Fruit fly (Drosophila melanogaster) whole organism, embryonic: ENCODE results near the gene Set2.

ENCODE experiments used
- Abd-B ChIP-seq: fragments of 200-800 bp; sonication (Bioruptor generic); optimal IDR thresholded peaks from 2 replicates; lab custom pipeline; 2018; ENCODE audit warnings: missing biosample characterization, mild to moderate bottlenecking, missing genetic modification characterization, moderate library complexity
- Atf6 ChIP-seq: fragments of 200-800 bp; sonication (Bioruptor generic); IDR thresholded peaks from 2 replicates; pipeline ENCODE4 v1.3.6; 2022; ENCODE audit warnings: missing biosample characterization, missing genetic modification characterization
- Bdp1 ChIP-seq: fragments of 200-800 bp; sonication (Bioruptor generic); optimal IDR thresholded peaks from 3 replicates; lab custom pipeline; 2016; ENCODE audit warnings: missing biosample characterization, missing genetic modification characterization
- C15 ChIP-seq: fragments of 200-800 bp; sonication (Bioruptor generic); IDR thresholded peaks from 3 replicates; pipeline ENCODE4 v1.3.6; 2022; ENCODE audit warnings: missing biosample characterization, missing genetic modification characterization
- CG10147 ChIP-seq: fragments of 200-800 bp; sonication (Bioruptor generic); optimal IDR thresholded peaks from 2 replicates; lab custom pipeline; 2019; ENCODE audit warnings: missing biosample characterization, mild to moderate bottlenecking, missing genetic modification characterization, moderate library complexity
- CG10209 ChIP-seq: fragments of 200-800 bp; sonication (Bioruptor generic); optimal IDR thresholded peaks from 3 replicates; lab custom pipeline; 2017; ENCODE audit warnings: missing biosample characterization, mild to moderate bottlenecking, missing genetic modification characterization, missing genetic modification reagents
- CG11456 ChIP-seq: fragments of 200-800 bp; sonication (Bioruptor generic); IDR thresholded peaks from 3 replicates; pipeline ENCODE4 v1.3.6; 2022; ENCODE audit warnings: missing biosample characterization, missing genetic modification characterization
- CG12155 ChIP-seq: fragments of 200-800 bp; sonication (Bioruptor generic); optimal IDR thresholded peaks from 3 replicates; lab custom pipeline; 2016; ENCODE audit warnings: missing biosample characterization, missing genetic modification characterization
- CG13287 ChIP-seq: fragments of 200-800 bp; sonication (Bioruptor generic); IDR thresholded peaks from 2 replicates; pipeline ENCODE4 v1.3.6; 2022; ENCODE audit warnings: missing biosample characterization, missing genetic modification characterization; ENCODE audit not compliant: partially characterized antibody
- CG14441 ChIP-seq: fragments of 200-800 bp; sonication (Bioruptor generic); IDR thresholded peaks from 2 replicates; pipeline ENCODE4 v1.3.6; 2022; ENCODE audit warnings: missing biosample characterization, missing genetic modification characterization
- CG15269 ChIP-seq: fragments of 200-800 bp; sonication (Bioruptor generic); optimal IDR thresholded peaks from 2 replicates; lab custom pipeline; 2018; ENCODE audit warnings: missing biosample characterization, mild to moderate bottlenecking, missing genetic modification characterization, moderate library complexity
- CG15479 ChIP-seq: fragments of 200-800 bp; sonication (Bioruptor generic); optimal IDR thresholded peaks from 3 replicates; lab custom pipeline; 2019; ENCODE audit warnings: missing biosample characterization, mild to moderate bottlenecking, missing genetic modification characterization, moderate library complexity
- CG15514 ChIP-seq: fragments of 200-800 bp; sonication (Bioruptor generic); optimal IDR thresholded peaks from 3 replicates; lab custom pipeline; 2017; ENCODE audit warnings: missing biosample characterization, missing genetic modification characterization, mild to moderate bottlenecking, moderate library complexity, missing genetic modification reagents
- CG18262 ChIP-seq: fragments of 200-800 bp; optimal IDR thresholded peaks from 3 replicates; lab custom pipeline; 2019; ENCODE audit warnings: missing biosample characterization, mild to moderate bottlenecking, missing genetic modification characterization, moderate library complexity
- CG2875 ChIP-seq: fragments of 200-800 bp; sonication (Bioruptor generic); optimal IDR thresholded peaks from 2 replicates; lab custom pipeline; 2017; ENCODE audit warnings: missing biosample characterization, mild to moderate bottlenecking, missing genetic modification characterization, missing genetic modification reagents
- CG30020 ChIP-seq: fragments of 200-800 bp; optimal IDR thresholded peaks from 2 replicates; lab custom pipeline; 2019; ENCODE audit warnings: missing biosample characterization, mild to moderate bottlenecking, missing genetic modification characterization, moderate library complexity
- CG31224 ChIP-seq: fragments of 200-800 bp; sonication (Bioruptor generic); IDR thresholded peaks from 2 replicates; pipeline ENCODE4 v1.3.6; 2022; ENCODE audit warnings: missing biosample characterization, missing genetic modification characterization
- CG6254 ChIP-seq: fragments of 200-800 bp; sonication (Bioruptor generic); optimal IDR thresholded peaks from 3 replicates; lab custom pipeline; 2017; ENCODE audit warnings: mild to moderate bottlenecking, missing biosample characterization, missing genetic modification reagents, missing genetic modification characterization
- CG7745 ChIP-seq: fragments of 200-800 bp; sonication (Bioruptor generic); optimal IDR thresholded peaks from 2 replicates; lab custom pipeline; 2018; ENCODE audit warnings: missing biosample characterization, mild to moderate bottlenecking, missing genetic modification characterization, moderate library complexity
- CG7928 ChIP-seq: fragments of 200-800 bp; sonication (Bioruptor generic); optimal IDR thresholded peaks from 2 replicates; lab custom pipeline; 2017; ENCODE audit warnings: missing biosample characterization, mild to moderate bottlenecking, missing genetic modification characterization
- CG9437 ChIP-seq: fragments of 200-800 bp; sonication (Bioruptor generic); optimal IDR thresholded peaks from 2 replicates; lab custom pipeline; 2018; ENCODE audit warnings: missing biosample characterization, mild to moderate bottlenecking, missing genetic modification characterization
- CG9817 ChIP-seq: fragments of 200-800 bp; sonication (Bioruptor generic); optimal IDR thresholded peaks from 2 replicates; lab custom pipeline; 2018; ENCODE audit warnings: missing biosample characterization, mild to moderate bottlenecking, missing genetic modification characterization, moderate library complexity
- CrebB ChIP-seq: fragments of 200-800 bp; sonication (Bioruptor generic); optimal IDR thresholded peaks from 3 replicates; lab custom pipeline; 2018; ENCODE audit warnings: missing biosample characterization, mild to moderate bottlenecking, missing genetic modification characterization
- Deaf1 ChIP-seq: fragments of 200-800 bp; optimal IDR thresholded peaks from 3 replicates; lab custom pipeline; 2019; ENCODE audit warnings: missing biosample characterization, mild to moderate bottlenecking, missing genetic modification characterization, moderate library complexity
- Dip3 ChIP-seq: fragments of 200-800 bp; sonication (Bioruptor generic); optimal IDR thresholded peaks from 3 replicates; lab custom pipeline; 2016; ENCODE audit warnings: missing biosample characterization, missing genetic modification characterization
- Dll ChIP-seq: fragments of 200-800 bp; sonication (Bioruptor generic); IDR thresholded peaks from 4 replicates; pipeline ENCODE4 v1.3.6; 2022; ENCODE audit warnings: missing biosample characterization, missing genetic modification characterization; ENCODE audit not compliant: partially characterized antibody
- HLH4C ChIP-seq: fragments of 200-800 bp; sonication (Bioruptor generic); IDR thresholded peaks from 3 replicates; pipeline ENCODE4 v1.3.6; 2022; ENCODE audit warnings: missing biosample characterization, missing genetic modification characterization; ENCODE audit not compliant: partially characterized antibody
- Hand ChIP-seq: fragments of 200-800 bp; sonication (Bioruptor generic); optimal IDR thresholded peaks from 2 replicates; lab custom pipeline; 2017; ENCODE audit warnings: mild to moderate bottlenecking, missing biosample characterization, missing genetic modification reagents, missing genetic modification characterization
- Hmr ChIP-seq: fragments of 200-800 bp; sonication (Bioruptor generic); optimal IDR thresholded peaks from 3 replicates; lab custom pipeline; 2017; ENCODE audit warnings: mild to moderate bottlenecking, missing biosample characterization, missing genetic modification reagents, missing genetic modification characterization
- MBD-R2 ChIP-seq: fragments of 200-800 bp; sonication (Bioruptor generic); IDR thresholded peaks from 2 replicates; pipeline ENCODE4 v1.3.6; 2022; ENCODE audit warnings: missing biosample characterization, missing genetic modification characterization
- Mrtf ChIP-seq: fragments of 200-800 bp; sonication (Bioruptor generic); IDR thresholded peaks from 3 replicates; pipeline ENCODE4 v1.3.6; 2022; ENCODE audit warnings: missing biosample characterization, missing genetic modification characterization
- NC2β ChIP-seq: fragments of 200-800 bp; sonication (Bioruptor generic); optimal IDR thresholded peaks from 2 replicates; lab custom pipeline; 2016; ENCODE audit warnings: missing biosample characterization, missing genetic modification characterization
- Ptx1 ChIP-seq: fragments of 200-800 bp; sonication (Bioruptor generic); IDR thresholded peaks from 2 replicates; pipeline ENCODE4 v1.3.6; 2022; ENCODE audit warnings: missing biosample characterization, missing genetic modification characterization
- Scr ChIP-seq: fragments of 200-800 bp; sonication (Bioruptor generic); IDR thresholded peaks from 2 replicates; pipeline ENCODE4 v1.3.6; 2022; ENCODE audit warnings: missing biosample characterization, missing genetic modification characterization; ENCODE audit not compliant: partially characterized antibody
- Sox102F ChIP-seq: fragments of 200-800 bp; sonication (Bioruptor generic); optimal IDR thresholded peaks from 2 replicates; lab custom pipeline; 2018; ENCODE audit warnings: missing biosample characterization, mild to moderate bottlenecking, missing genetic modification characterization, moderate library complexity
- Tbp ChIP-seq: fragments of >200 bp; optimal IDR thresholded peaks from 2 replicates; lab custom pipeline; 2018; ENCODE audit warnings: missing biosample characterization, missing genetic modification characterization
- YL-1 ChIP-seq: fragments of 200-800 bp; sonication (Bioruptor generic); optimal IDR thresholded peaks from 3 replicates; lab custom pipeline; 2017; ENCODE audit warnings: missing biosample characterization, mild to moderate bottlenecking, missing genetic modification characterization
- aop ChIP-seq: fragments of 200-800 bp; sonication (Bioruptor generic); IDR thresholded peaks from 2 replicates; pipeline ENCODE4 v1.3.6; 2022; ENCODE audit warnings: missing biosample characterization, missing genetic modification characterization
- disco-r ChIP-seq: fragments of 200-800 bp; sonication (Bioruptor generic); optimal IDR thresholded peaks from 2 replicates; lab custom pipeline; 2016; ENCODE audit warnings: missing biosample characterization, missing genetic modification characterization
- grau ChIP-seq: fragments of 200-800 bp; optimal IDR thresholded peaks from 3 replicates; lab custom pipeline; 2019; ENCODE audit warnings: missing biosample characterization, mild to moderate bottlenecking, missing genetic modification characterization, moderate library complexity
- kay ChIP-seq: fragments of 200-800 bp; sonication (Bioruptor generic); optimal IDR thresholded peaks from 2 replicates; lab custom pipeline; 2016; ENCODE audit warnings: missing biosample characterization, missing genetic modification characterization
- ken ChIP-seq: fragments of 200-800 bp; sonication (Bioruptor generic); IDR thresholded peaks from 3 replicates; pipeline ENCODE4 v1.3.6; 2022; ENCODE audit warnings: missing biosample characterization, missing genetic modification characterization
- kni ChIP-seq: fragments of 200-800 bp; sonication (Bioruptor generic); optimal IDR thresholded peaks from 3 replicates; lab custom pipeline; 2017; ENCODE audit warnings: mild to moderate bottlenecking, missing biosample characterization, missing genetic modification reagents, missing genetic modification characterization
- maf-S ChIP-seq: fragments of 200-800 bp; sonication (Bioruptor generic); optimal IDR thresholded peaks from 2 replicates; lab custom pipeline; 2016; ENCODE audit warnings: missing biosample characterization, missing genetic modification characterization
- p53 ChIP-seq: fragments of 200-800 bp; sonication (Bioruptor generic); optimal IDR thresholded peaks from 2 replicates; lab custom pipeline; 2016; ENCODE audit warnings: missing biosample characterization, missing genetic modification characterization
- run ChIP-seq: fragments of 200-800 bp; sonication (Bioruptor generic); optimal IDR thresholded peaks from 3 replicates; lab custom pipeline; 2018; ENCODE audit warnings: missing biosample characterization, mild to moderate bottlenecking, missing genetic modification characterization
- slbo ChIP-seq: fragments of 200-800 bp; sonication (Bioruptor generic); IDR thresholded peaks from 2 replicates; pipeline ENCODE4 v1.3.6; 2022; ENCODE audit warnings: missing biosample characterization, missing genetic modification characterization
- so ChIP-seq: fragments of 200-800 bp; sonication (Bioruptor generic); IDR thresholded peaks from 3 replicates; pipeline ENCODE4 v1.3.6; 2022; ENCODE audit warnings: missing biosample characterization, missing genetic modification characterization
- trem ChIP-seq: fragments of 200-800 bp; optimal IDR thresholded peaks from 3 replicates; lab custom pipeline; 2019; ENCODE audit warnings: missing biosample characterization, mild to moderate bottlenecking, missing genetic modification characterization, moderate library complexity
- wek ChIP-seq: fragments of 200-800 bp; sonication (Bioruptor generic); optimal IDR thresholded peaks from 3 replicates; lab custom pipeline; 2018; ENCODE audit warnings: missing biosample characterization, mild to moderate bottlenecking, missing genetic modification characterization, moderate library complexity
- zfh1 ChIP-seq: fragments of 200-800 bp; sonication (Bioruptor generic); IDR thresholded peaks from 3 replicates; pipeline ENCODE4 v1.3.6; 2022; ENCODE audit warnings: missing biosample characterization, missing genetic modification characterization

The Set2 gene

dm6 chrX:13368149-13368548 is 44.9 kb upstream of the Set2 start, which contains the start of gene dmrt11E (continued):
- TF ChIP-seq CG7928 (GFP tag; lab: Kevin White, UChicago), result no peak
- TF ChIP-seq Ptx1 (GFP tag; lab: Robert Waterston, UW), result peak; percentile 71
- peak; percentile 83 for TF ChIP-seq CG18262
- peak; percentile 65 for TF ChIP-seq trem (tag; lab: Kevin White, UChicago)
- TF ChIP-seq CG9817 (tag; lab: Kevin White, UChicago), result peak; percentile 49
- TF ChIP-seq run (tag; lab: Kevin White, UChicago), result no peak
- peak; percentile 56 for TF ChIP-seq Deaf1 (tag; lab: Kevin White, UChicago)
- no peak for TF ChIP-seq Hmr (GFP tag; lab: Kevin White, UChicago)
- TF ChIP-seq maf-S (GFP tag; lab: Kevin White, UChicago), result no peak
- TF ChIP-seq YL-1, result no peak
- TF ChIP-seq CG6254, result peak; percentile 49
- TF ChIP-seq Dip3, result no peak
- no peak for TF ChIP-seq aop
- TF ChIP-seq Scr (GFP tag; lab: Robert Waterston, UW), result no peak
- no peak for TF ChIP-seq Tbp (GFP tag; lab: Kevin White, UChicago)
- TF ChIP-seq CG12155, result peak; percentile 9
- TF ChIP-seq ken (GFP tag; lab: Robert Waterston, UW), result peak; percentile 59; the same call in 1 of the 3 replicates
- no peak for TF ChIP-seq disco-r (GFP tag; lab: Kevin White, UChicago)
- no peak for TF ChIP-seq Dll (GFP tag; lab: Robert Waterston, UW)
- TF ChIP-seq MBD-R2, result peak; percentile 18; the same call in 1 of the 2 replicates
- TF ChIP-seq HLH4C (GFP tag; lab: Robert Waterston, UW), result no peak
- TF ChIP-seq Abd-B, result peak; percentile 41
- TF ChIP-seq zfh1 (GFP tag; lab: Robert Waterston, UW), result peak; percentile 87
- TF ChIP-seq wek (GFP tag; lab: Kevin White, UChicago), result peak; percentile 27
- TF ChIP-seq Mrtf (GFP tag; lab: Robert Waterston, UW), result peak; percentile 54; the same call in 1 of the 3 replicates
- TF ChIP-seq Hand (GFP tag; lab: Kevin White, UChicago), result no peak
- no peak for TF ChIP-seq C15 (GFP tag; lab: Robert Waterston, UW)
- TF ChIP-seq kni, result no peak
- TF ChIP-seq CG14441 (GFP tag; lab: Robert Waterston, UW), result no peak
- TF ChIP-seq CG15269 (tag; lab: Kevin White, UChicago), result peak; percentile 55
- TF ChIP-seq CG2875, result peak; percentile 58
- no peak for TF ChIP-seq CG31224 (GFP tag; lab: Robert Waterston, UW)
- no peak for TF ChIP-seq CG7745
- TF ChIP-seq Sox102F (GFP tag; lab: Kevin White, UChicago), result peak; percentile 76
- peak; percentile 97 for TF ChIP-seq grau (tag; lab: Kevin White, UChicago)
- TF ChIP-seq Atf6 (GFP tag; lab: Robert Waterston, UW), result peak; percentile 29; the same call in 1 of the 2 replicates
- TF ChIP-seq so (GFP tag; lab: Robert Waterston, UW), result no peak
- TF ChIP-seq CG9437 (GFP tag; lab: Kevin White, UChicago), result peak; percentile 9
- no peak for TF ChIP-seq kay (GFP tag; lab: Kevin White, UChicago)
- TF ChIP-seq CG13287 (GFP tag; lab: Robert Waterston, UW), result no peak
- no peak for TF ChIP-seq Bdp1 (GFP tag; lab: Kevin White, UChicago)
- no peak for TF ChIP-seq CG10147 (GFP tag; lab: Kevin White, UChicago)
- no peak for TF ChIP-seq CG11456 (GFP tag; lab: Robert Waterston, UW)
- TF ChIP-seq CrebB, result no peak
- TF ChIP-seq CG15479, result no peak
- TF ChIP-seq CG10209 (GFP tag; lab: Kevin White, UChicago), result peak; percentile 63
- no peak for TF ChIP-seq CG30020
- TF ChIP-seq NC2β (GFP tag; lab: Kevin White, UChicago), result no peak
- TF ChIP-seq CG15514 (GFP tag; lab: Kevin White, UChicago), result no peak
- TF ChIP-seq p53, result no peak
- TF ChIP-seq slbo, result no peak
